Worm (Caenorhabditis elegans): Measurements from ENCODE around the gene F31A3.3.

DNA sequence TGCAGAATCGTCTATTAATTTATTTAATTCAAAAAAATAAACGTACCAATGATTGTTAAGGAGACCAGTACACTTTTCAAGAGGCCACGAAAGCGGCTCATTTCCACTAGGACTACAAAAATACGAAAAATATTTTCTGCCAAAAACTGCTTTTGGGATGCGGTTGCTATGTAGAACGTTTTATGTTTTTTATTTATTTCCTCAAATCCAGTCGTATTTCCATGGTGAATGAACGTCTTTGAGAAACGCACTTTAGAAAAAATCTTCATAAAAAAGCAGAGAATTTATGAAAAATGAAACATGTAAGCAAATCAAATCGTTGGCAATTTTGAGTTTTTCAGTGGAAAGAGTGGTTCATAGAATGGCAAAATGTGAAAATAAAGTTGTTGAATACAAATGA is 33.5 kb upstream of the F31A3.3 start, which contains the start of gene F39B3.7:
- TF ChIP-seq C06A6.2 (GFP tag; conservative IDR thresholded peaks at IDR 0.05) (no peak), ztf-26 (tag; optimal IDR thresholded peaks at IDR 0.05) (no peak), unc-62 (GFP tag; optimal IDR thresholded peaks at IDR 0.05) (no peak), K11D2.4 (GFP tag; IDR thresholded peaks at IDR 0.05) (no peak), Y67H2A.10 (GFP tag; conservative IDR thresholded peaks at IDR 0.05) (no peak), dpl-1 (GFP tag; optimal IDR thresholded peaks at IDR 0.05) (no peak), him-1 (tag; optimal IDR thresholded peaks at IDR 0.05) (no peak), sdz-38 (tag; optimal IDR thresholded peaks at IDR 0.05) (no peak), pha-4 (tag; optimal IDR thresholded peaks at IDR 0.05) (no peak)

Data from whole organism, young adult.